Worm (Caenorhabditis elegans): Measurements from ENCODE around the gene bath-27.

The bath-27 gene

DNA sequence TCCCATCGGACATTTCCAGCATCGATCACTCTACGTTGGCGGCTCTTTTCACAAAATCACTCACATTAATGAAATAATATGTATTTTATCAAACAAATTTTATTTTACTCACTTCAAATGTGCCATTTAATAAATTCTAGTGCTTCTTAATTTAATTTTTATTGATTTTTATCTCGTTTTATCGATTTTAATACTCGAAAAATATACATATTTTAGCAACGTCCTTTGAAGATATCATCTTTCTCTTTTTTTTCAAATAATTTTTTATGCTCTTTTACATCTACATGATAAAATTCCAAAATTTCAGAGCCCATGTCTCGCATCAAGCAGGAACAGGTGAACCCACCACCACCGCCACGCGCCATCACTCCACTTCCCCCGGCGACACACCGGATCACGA, at the start of gene bath-27, which contains the start of gene lido-14:
bath-27 (plus strand) TSS at position 306 of the 400 bp plus-strand sequence.
lido-14 (plus strand) TSS at position 301 of the 400 bp plus-strand sequence.
- TF ChIP-seq unc-62 (GFP tag; optimal IDR thresholded peaks at IDR 0.05), result no peak

DNA sequence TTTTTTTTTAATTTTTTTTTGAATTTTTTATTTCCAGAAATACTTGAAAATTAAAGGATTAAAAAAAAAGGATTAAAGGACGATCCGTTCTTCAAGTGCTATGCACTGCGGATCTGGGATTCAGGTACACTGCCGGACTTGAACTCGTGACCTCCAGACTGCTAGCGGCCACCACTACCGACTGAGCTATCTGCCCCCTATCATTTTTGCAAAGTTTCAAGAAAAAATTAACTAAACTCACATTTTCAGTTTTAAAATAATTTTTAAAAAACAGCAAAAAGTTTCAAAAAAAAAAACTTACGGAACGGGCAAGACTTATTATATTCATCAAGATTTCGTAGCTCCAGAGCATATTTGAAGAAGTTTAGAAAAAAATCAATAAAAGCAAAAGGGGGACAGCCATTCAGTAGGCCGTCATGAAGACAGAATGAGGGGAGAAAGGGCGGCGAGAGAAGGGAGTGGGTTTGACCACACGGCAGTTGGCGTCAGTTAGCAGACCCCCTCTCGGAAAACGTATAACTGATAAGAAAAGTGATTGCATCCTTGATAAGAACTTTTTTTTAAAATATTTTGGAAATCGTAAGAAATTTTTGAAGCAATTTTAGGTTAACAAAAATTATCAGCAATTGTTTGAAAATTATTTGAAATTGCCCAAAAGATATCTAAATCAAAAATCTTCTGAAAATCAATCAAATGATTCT, 47.8 kb upstream of the bath-27 start:
- TF ChIP-seq unc-62 (GFP tag; optimal IDR thresholded peaks at IDR 0.05), result no peak

DNA sequence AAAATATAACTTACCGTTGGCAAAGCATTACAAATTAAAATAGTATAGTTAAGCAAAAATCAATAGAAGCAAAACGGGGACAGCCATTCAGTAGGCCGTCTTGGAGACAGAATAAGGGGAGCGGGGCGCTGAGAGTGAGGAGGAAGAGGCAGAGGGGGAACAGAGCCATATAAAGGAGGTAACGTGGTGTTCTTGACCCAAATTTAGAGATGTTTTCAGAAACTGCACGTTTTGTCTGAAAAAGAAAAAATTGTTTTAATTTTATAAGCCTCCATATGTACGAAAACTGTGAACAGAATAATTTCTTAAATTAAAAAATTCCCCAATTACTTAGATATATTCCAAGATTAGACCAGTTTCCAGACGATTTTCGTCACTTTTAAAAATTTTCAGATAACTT, 45.5 kb upstream of the bath-27 start, which contains the start of gene F39E9.6:
F39E9.6 (minus strand) TSS at position 101 of the 400 bp plus-strand sequence.
- TF ChIP-seq unc-62 (GFP tag; optimal IDR thresholded peaks at IDR 0.05), result no peak

DNA sequence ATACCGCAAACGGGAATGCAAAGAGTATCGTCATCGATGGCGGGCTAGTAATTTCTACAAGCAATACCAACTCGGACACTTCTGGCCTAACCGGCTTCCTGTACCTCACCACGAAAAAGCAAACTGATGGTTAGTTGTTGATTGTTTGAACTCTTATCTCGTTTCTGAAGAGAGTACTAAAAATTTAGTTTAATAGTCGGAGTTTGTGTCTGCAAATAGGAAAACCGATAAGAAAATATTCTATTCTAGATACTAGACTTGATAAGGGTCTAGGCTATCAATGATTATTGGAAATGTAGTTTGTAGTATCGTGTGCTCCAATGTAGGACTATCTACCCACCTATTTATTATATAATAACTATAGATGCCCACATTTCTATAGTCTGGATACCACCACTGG, 40.1 kb upstream of the bath-27 start:
- no peak for TF ChIP-seq unc-62 (GFP tag; optimal IDR thresholded peaks at IDR 0.05)

DNA sequence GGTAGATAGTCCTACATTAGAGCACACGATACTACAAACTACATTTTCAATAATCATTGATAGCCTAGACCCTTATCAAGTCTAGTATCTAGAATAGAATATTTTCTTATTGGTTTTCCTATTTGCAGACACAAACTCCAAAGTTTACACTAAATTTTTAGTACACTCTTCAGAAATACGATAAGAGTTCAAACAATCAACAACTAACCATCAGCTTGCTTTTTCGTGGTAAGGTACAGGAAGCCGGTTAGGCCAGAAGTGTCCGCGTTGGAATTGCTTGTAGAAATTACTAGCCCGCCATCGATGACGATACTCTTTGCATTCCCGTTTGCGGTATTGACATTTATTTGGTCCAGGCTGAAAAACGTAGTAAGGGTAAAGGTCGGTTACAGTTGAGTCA, 36.7 kb upstream of the bath-27 start, which contains the start of gene Y46D2A.1:
Y46D2A.1 (plus strand) TSS at position 301 of the 400 bp plus-strand sequence.
- no peak for TF ChIP-seq unc-62 (GFP tag; optimal IDR thresholded peaks at IDR 0.05)

DNA sequence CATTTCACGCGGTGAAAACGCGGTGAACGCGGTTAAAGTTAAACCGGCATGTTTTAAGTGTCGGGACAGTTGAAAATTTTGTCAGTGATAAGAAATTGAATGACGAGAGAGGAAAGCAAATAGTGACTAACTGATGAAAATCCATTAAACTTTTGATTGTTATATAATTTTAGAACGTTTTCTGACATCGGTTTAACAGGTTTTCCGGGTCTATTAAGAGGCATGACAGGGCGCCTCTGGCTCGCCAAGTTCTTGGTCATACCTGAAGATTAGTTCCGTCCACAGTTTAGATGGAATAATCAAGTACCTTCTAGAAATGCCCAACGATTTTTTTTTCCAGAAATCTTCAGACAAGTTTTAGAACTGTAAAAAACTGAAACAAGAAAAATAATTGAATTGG, 35.8 kb upstream of the bath-27 start, which contains the start of gene Y46D2A.2:
Y46D2A.2 (minus strand) TSS at position 101 of the 400 bp plus-strand sequence.
- no peak for TF ChIP-seq unc-62 (GFP tag; optimal IDR thresholded peaks at IDR 0.05)

DNA sequence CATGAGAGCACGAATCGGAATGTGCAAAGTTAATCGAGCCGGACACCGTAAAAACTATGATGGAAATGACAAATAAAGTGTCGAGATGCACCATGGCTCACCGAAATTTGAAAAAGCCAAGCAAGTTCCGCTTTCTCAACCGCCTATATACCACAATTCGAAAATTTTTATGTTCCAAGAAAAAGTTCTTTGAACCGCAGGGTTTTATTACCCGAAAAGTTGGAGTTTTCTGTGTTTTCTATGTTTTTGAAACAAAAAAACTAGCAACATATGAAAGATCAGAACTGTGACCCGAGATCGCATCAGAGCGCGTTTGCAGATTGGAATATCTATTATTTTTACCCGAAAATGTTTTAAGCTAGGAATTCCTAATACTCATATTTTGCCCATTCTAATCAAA, 31.8 kb upstream of the bath-27 start, which contains the start of gene Y46D2A.3:
Y46D2A.3 (minus strand) TSS at position 101 of the 400 bp plus-strand sequence.
- TF ChIP-seq unc-62 (GFP tag; optimal IDR thresholded peaks at IDR 0.05), result no peak

DNA sequence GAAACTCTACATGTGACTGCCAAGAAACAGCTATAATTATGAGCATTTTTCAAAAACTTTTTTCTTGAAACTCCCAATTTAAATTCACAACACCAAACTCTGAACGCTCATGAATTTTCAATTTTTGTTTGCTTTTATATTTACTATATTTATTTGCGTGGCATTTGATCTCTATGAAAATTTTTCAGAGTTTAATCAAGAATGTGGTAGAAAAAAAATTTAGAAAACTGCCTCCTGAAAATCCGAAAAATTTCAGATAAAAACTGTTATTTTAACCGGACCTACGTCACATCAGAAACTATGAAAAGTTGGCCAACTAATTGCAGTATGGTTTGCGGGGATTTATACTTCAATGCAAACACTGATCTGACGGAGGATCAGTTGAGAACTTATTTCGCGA, 26.9 kb upstream of the bath-27 start, which contains the start of gene irld-27:
irld-27 (plus strand) TSS at position 301 of the 400 bp plus-strand sequence.
- TF ChIP-seq unc-62 (GFP tag; optimal IDR thresholded peaks at IDR 0.05), result no peak

DNA sequence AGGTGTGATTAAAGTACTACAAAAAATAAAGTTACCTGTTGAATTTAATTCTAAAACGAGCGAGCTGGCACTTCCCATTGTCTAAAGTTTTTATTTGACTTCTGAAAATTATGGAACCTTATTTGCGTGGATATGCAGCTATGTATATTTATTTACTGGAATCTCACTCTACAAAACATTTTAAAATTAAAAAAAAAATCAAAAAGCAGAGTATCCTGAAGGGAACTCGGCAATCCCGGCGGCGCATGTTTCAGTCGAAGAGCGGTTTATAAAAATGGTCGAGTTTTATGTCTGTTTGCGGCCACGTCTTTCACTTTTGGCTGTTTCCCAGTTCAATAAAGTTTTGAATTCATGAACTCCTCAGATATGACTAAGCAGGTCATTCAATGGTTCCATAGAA, 21.9 kb upstream of the bath-27 start, which contains the start of gene F14D2.19:
F14D2.19 (minus strand) TSS at position 101 of the 400 bp plus-strand sequence.
- no peak for TF ChIP-seq unc-62 (GFP tag; optimal IDR thresholded peaks at IDR 0.05)

DNA sequence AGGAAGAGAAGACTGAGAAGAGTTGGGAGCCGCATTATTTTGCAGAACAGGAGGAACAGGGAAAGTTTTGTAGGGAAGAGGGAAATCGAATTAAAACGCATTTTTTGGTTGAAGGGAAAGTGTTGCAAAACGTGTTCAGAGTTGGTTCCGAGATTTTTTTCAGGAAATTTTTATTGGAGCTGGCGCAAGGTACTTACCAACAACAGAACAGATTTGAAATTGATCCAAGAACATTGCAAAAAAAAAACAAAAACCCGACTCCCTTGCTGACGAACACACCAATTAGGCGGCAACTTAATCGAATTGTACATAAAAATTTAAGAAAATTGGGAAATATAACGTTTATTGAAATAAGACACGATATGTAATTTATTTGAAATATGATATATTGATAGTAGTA, 20.4 kb upstream of the bath-27 start, which contains the start of gene F14D2.7:
F14D2.7 (minus strand) TSS at position 101 of the 400 bp plus-strand sequence.
- no peak for TF ChIP-seq unc-62 (GFP tag; optimal IDR thresholded peaks at IDR 0.05)

DNA sequence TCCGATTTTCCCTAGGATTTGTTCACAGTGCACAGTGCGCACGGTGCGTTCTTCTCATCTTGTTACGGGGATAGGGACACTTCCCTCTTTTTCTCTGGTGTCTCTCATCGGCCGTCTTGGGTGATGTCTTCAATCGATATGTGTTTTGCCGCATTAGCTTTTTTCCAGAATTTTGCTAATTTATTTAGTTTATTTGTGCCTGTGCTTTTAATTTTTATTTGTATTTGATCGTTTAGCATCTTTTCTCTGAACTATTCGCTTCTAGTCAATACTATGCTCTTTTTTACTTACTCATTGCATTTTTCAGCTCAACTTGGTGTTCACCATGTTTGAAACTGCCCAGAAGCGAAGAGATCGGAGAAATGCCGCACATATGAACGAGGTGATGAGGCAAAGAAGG, 18.7 kb upstream of the bath-27 start, which contains the start of gene F14D2.5:
F14D2.5 (plus strand) TSS at position 301 of the 400 bp plus-strand sequence.
- TF ChIP-seq unc-62 (GFP tag; optimal IDR thresholded peaks at IDR 0.05), result no peak

DNA sequence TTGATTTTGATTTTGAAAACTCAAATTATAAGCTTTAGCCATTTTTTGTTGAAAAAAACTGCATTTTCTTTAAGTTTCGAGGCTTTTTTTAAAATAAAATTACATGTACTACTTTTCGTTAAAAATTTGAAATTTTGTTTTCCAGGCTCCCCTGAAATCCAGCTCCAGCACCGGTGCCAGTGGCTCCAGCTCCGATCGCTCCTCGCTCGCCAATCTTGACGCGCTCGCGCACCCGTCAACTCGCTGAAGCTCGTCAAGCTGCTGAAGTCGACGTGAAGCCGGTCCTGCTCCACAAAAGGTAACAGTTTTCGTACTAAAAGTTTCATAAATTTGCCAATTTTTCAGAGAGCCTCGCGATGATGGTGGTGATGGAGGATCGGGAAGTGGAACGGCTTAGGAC, 18.1 kb upstream of the bath-27 start:
- no peak for TF ChIP-seq unc-62 (GFP tag; optimal IDR thresholded peaks at IDR 0.05)

DNA sequence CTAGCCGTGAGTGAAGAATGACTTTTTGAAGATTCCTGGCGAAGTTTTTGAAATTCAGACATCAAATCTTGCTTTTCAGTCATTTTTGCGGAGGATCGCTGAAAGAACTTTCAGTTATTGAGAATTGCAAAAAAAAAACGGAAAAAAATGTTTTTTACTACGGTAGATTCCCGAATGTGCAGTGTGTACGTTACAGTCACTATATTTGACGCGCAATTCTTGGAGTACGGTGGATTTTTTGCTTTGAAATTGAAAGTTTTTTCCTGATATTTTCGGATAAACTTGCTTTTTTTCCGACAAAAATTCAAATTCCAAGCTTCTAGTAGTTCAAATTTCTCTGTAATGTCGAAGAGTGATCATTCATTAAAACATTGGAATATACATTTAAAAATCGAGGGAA, 16.9 kb upstream of the bath-27 start, which contains the start of gene F14D2.11:
F14D2.11 (minus strand) TSS at position 101 of the 400 bp plus-strand sequence.
- TF ChIP-seq unc-62 (GFP tag; optimal IDR thresholded peaks at IDR 0.05), result no peak

DNA sequence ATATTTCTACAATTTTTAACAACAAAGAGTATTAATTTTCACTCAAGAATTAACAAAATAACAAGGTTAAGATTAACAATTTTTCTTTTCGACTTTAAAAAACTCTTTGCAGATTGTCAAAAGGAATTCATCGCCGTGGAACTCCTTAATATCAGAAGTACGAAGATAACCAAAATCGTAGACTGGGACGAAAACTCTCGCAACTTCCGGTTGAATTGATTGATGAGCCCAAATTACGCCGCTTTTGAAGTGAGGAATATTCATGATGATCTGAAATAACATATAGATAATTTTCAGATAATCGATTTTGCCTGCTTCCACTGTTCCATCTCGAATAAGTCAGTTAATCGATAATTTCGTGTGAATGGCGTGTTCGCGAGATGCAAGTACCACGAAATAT, 15.2 kb upstream of the bath-27 start, which contains the start of gene F14D2.15:
F14D2.15 (minus strand) TSS at position 101 of the 400 bp plus-strand sequence.
- TF ChIP-seq unc-62 (GFP tag; optimal IDR thresholded peaks at IDR 0.05), result no peak

DNA sequence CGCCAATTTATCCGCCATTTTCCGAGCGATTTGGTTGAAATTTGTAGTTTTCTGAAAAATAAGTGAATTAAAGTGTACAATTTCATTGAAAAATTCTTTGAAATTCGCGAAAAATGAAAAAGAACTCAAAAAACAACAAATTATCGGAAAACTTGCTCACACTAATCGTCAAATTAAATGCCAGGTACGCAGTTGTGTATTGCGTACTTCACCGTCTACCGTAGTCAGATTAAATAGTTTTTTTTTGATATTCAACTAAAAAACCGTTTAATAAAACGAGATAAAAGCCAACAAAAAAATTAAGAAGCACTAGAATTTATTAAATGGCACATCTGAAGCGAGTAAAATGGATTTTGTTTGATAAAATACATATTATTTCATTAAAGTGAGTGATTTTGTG, 14.0 kb upstream of the bath-27 start, which contains the start of gene bath-28:
bath-28 (minus strand) TSS at position 51 of the 400 bp plus-strand sequence.
- TF ChIP-seq unc-62 (GFP tag; optimal IDR thresholded peaks at IDR 0.05), result no peak

DNA sequence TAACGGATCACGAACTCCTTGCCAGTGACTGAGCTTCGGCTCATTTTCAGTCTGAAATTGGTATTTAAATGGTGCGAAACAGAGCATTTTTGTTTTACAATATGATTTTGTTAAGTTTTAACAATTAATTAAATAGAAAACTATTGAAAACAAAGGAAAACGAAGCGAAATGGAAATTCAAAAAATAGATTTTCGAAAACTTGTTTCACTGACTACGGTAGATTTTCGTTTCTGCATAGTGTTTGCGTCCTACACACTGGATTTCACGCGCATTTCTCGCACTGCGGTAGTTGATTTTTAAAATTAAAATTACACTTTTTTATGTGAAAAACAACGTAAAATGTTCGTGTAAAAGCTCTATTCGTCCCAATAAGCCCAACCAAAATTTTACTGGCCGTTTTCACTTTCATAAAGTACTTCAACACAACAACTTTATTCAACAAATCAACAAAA, 12.6 kb upstream of the bath-27 start, which contains the start of gene bath-30:
bath-30 (minus strand) TSS at position 51 of the 453 bp plus-strand sequence.
- TF ChIP-seq unc-62 (GFP tag; optimal IDR thresholded peaks at IDR 0.05), result no peak

Measured in whole organism, dauer.